Fruit fly (Drosophila melanogaster): ENCODE data around the gene Ssk.

Gene Ssk

DNA sequence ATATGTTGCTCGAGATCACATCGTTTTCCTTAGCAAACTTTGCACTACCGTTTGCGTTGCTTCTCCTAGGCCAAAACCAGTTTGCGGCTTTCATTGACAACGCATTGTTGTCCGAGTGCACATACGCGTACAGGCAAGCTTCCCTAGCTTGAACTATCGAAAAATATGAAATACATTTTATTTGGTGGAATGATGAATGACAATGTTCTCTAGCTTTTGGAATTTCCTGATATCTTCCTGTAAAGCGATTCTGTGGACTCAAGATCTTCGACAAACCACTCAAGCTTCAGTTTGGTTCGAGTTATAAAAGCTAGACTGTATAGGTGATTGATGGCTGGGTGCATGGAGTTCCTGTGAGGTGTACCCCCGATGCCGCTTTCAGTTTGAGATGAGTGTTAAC lies 7.6 kb downstream of the Ssk start:
- TF ChIP-seq CG17801 (GFP tag; optimal IDR thresholded peaks at IDR 0.05; ENCODE audit: partially characterized antibody): no peak

DNA sequence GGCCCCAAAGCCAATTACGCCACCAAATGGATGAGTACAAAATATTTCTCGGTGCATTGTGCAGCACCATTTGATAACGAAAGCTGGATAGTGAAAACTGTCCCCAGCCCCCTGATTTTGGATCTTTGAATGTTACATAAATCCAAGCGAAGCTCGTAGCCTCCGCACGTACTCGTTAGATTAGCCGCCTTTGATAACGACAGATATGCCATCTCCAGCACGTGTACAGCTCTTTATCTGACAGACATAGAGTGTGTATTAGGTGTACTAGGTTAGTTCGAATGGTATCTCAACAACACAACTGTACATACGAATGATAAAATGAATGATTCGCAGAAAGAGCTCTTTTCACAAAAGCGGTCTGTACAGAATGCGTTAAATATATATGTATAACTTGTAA lies 8.0 kb downstream of the Ssk start:
- no peak for TF ChIP-seq CG17801 (GFP tag; optimal IDR thresholded peaks at IDR 0.05; ENCODE audit: partially characterized antibody)

DNA sequence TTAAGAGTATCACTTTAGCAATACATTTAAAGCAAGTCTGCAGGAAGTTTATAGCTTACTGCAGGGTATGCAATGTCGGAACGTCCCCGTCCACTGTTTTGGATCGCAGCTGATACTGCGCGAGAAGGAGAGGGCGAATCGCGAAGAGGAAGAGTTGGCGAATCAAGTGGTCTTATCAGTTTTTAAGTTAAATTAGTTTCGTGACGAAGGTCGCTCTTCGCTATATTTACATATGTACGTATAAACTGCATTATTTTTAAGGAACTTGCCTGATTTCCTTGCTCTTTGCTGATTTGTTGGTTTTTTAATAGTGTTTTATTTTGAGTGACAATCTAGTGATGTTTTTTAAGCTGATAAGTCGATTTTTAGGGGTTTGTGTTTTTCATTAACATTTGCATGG lies 8.9 kb downstream of the Ssk start:
- no peak for TF ChIP-seq CG17801 (GFP tag; optimal IDR thresholded peaks at IDR 0.05; ENCODE audit: partially characterized antibody)

DNA sequence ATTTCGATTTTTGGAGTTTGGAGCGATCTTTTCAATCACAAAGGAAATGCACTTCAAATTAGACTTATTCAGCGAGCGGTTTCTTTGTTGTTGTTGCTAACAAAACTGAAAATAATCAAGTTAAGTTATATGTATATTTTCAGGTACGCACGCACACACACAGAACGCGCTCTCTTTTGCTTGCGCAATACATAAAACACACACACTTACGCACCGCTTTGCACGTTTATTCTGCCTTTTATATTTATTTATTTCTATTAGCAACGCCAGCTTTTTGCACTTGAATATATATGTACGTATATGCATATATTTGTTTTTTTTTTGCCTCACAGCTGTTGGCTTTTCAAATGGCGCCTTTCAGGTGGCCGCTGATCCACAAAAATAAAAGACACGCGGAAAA lies 9.4 kb downstream of the Ssk start:
- TF ChIP-seq CG17801 (GFP tag; optimal IDR thresholded peaks at IDR 0.05; ENCODE audit: partially characterized antibody): no peak

DNA sequence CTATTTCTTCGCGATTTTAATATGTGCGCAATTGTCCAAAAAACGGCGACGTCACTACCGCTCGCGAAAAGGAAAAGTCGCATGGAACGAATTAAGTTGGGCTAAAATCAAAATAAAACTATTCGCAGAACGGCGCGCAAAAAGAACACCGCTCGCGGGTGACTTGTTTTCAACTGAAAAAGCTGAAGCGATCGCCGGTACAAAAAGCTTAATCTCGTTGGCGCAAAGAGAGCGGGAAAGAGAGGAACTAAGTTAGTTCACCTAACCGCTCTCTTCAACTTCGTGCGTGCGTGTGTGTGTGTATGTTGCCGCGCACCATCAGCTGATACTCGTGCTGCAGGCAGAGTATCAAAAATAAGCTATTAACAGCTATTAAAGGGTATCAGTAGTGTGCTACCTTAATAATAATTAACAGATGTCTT lies 9.8 kb downstream of the Ssk start, which contains the start of gene CG42674:
CG42674 (minus strand) TSS at position 180 of the 422 bp plus-strand sequence.
- TF ChIP-seq CG17801 (GFP tag; optimal IDR thresholded peaks at IDR 0.05; ENCODE audit: partially characterized antibody): peak; percentile 69

DNA sequence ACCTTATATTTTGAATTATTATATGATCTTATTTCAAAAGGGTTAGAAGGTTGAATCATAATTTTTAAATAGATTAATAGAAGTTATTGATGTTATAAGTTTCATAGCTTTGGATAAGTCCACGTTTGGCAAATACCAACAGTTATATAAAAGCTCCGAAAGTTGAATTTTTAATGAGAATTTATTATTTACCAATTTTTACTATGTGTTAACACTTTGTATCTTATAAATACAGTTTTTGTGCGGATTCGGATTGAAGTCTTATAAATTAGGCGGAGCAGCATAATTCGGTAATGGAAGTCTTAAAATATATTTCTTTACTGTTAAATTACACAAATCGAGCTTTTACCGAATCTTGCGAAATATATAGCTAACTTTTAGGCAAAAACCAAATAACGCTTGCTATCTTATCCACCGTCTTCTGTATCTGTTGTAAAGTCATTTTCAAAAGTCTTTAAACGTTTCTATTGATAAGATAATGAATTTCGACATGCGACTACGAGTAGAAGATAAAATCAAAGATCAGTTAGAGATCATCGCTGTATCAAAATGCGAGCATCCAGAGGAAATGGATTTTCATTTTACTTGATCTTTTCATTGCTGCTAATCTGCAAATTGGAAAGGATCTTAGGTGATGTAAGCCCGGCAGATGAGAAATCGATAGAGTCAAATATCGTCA lies 11.4 kb downstream of the Ssk start, which contains the start of gene CG42833:
CG42833 (plus strand) TSS at position 525 of the 679 bp plus-strand sequence.
- no peak for TF ChIP-seq CG17801 (GFP tag; optimal IDR thresholded peaks at IDR 0.05; ENCODE audit: partially characterized antibody)

DNA sequence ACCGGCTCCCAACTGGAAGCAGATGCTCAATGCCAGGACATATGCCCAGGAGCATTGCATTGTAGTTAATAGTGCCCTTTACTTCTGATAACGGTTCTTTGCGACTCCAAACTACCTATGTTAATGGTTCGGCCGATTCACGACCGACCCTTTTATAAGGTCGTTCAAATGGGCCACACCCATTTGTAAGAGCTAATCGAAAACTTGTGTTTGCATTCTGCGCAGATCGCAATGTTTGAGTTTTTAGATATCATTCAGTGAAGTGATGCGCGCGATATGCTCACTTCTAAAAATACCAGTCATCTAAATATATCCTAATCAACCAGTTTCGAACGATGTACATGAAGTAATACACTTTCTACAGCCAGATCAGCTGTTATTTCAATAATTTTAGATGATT lies 13.2 kb downstream of the Ssk start, which contains the start of gene obst-F:
obst-F (minus strand) TSS at position 101 of the 400 bp plus-strand sequence.
- no peak for TF ChIP-seq CG17801 (GFP tag; optimal IDR thresholded peaks at IDR 0.05; ENCODE audit: partially characterized antibody)

DNA sequence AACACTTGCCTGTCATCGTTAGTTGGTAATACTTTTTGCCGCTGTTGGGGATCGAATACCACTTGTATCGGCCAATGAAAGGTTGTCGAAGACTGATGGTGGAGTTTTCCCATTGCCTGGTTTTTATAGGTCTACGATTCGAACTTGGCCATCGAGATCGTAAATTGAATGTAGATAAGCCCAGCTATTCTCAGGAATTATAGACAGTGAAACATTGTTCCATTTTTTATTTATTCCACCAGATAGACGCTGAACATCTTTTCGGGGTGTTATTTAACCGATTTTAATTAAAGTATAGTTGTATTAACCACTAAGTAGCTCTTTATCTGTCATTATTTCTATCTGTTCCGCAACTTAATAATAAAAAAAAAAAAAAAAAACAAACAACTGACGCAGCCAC lies 15.3 kb downstream of the Ssk start, which contains the start of gene CG7298:
CG7298 (minus strand) TSS at position 101 of the 400 bp plus-strand sequence.
- no peak for TF ChIP-seq CG17801 (GFP tag; optimal IDR thresholded peaks at IDR 0.05; ENCODE audit: partially characterized antibody)

DNA sequence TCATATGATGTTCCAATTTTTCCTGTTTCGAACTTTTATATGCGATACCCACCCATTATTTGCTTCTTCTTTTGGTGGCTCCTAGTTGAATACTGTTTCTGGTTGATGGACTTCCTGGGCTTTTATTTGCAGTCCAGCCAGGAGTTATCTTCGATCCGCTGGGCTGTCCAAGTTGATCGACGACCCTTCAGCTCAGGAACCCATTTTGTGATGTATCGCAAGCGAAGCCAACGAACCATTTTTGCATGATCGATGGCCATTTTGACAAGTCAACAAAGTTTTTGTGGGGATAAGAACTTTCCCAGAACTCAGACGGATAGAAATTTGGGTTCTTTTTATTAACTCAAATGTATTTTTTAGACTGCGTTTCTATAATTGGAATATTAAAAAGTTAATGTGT lies 17.6 kb downstream of the Ssk start, which contains the start of gene CG7290:
CG7290 (minus strand) TSS at position 101 of the 400 bp plus-strand sequence.
- TF ChIP-seq CG17801 (GFP tag; optimal IDR thresholded peaks at IDR 0.05; ENCODE audit: partially characterized antibody): no peak

DNA sequence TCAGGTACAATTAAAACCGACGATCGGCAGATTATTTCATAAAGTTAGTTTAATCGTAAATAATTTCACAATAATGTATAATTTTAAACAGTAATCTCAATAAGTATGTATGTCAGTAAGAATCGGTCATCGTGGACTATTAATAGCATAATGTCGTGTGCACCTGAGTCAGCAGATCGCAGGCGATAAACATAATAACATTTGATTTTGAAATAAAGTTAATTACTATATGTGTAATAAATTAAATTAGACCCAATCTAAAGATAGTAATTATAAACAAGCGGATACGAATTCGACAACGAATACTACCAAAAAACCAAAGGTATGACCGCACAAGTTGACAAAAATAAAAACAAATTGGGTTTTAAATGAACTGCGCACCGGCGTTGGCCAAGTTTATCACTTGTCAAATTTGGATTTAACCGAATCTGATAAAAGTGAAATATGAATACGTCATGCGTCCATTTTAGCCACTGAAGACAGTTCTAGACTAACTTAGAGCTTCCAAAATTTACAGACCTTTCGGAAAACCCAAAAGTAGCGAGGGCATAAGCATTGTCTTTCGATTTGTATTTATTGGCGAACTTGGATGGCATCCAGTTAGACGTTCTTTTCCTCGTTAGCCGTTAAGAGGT lies 18.7 kb downstream of the Ssk start, which contains the start of gene CG6996:
CG6996 (plus strand) TSS at position 585 of the 635 bp plus-strand sequence.
- TF ChIP-seq CG17801 (GFP tag; optimal IDR thresholded peaks at IDR 0.05; ENCODE audit: partially characterized antibody): no peak

DNA sequence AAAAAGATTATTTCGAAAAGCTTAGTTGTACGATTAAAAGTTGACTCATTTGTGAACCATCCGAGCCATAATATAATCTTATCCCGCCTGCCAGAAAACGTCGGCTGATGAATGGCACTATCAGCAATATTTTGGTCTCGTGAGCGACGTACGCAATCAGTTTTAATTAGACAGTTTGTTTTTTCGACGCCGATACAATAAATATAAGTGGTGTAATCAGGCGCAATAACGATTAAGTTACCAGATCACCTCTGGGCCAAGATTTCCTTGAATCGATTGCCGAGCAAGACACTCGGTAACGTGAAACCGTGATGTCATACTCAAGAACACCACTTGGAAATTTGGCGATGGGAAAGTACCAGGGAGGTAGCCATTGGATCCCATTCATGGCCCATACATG lies 20.8 kb downstream of the Ssk start:
- no peak for TF ChIP-seq CG17801 (GFP tag; optimal IDR thresholded peaks at IDR 0.05; ENCODE audit: partially characterized antibody)

DNA sequence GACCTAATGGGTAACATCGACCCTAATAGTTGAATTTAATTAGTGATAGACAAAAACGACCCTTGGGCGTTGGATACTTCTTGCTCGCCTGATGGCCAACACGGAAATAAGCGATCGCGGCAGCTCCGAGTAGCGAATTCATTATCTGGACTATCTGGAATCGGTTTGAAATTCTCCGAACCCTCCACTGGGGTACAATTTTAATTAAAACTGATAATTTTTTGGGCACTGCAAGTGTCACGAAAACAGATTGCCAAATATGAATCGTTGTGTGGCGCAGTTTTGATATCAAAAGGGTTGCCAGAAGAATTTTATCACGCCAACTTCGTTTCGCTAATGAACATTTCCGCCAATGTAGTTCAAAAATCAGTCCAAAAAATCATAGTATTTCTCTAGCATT lies 21.6 kb downstream of the Ssk start:
- no peak for TF ChIP-seq CG17801 (GFP tag; optimal IDR thresholded peaks at IDR 0.05; ENCODE audit: partially characterized antibody)

DNA sequence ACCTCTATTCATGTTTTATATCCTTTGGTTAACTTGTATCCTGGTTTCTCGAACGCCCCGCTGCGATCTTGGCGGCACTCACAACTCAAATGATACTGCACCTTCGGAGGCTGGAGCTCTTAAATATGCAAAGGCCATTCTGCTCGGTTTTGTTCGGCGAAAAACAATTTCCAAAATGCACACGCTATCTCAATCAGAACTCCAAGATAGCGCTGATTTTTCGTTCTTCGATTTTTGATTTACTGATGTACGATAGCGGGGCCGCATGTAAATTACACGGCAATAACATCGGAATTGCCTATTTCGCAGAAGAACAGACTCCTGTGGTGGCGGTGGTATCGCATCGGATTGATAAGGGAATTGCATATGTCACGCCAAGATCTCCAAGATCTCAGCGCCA lies 23.7 kb downstream of the Ssk start, which contains the start of gene CG7017:
CG7017 (minus strand) TSS at position 101 of the 400 bp plus-strand sequence.
- no peak for TF ChIP-seq CG17801 (GFP tag; optimal IDR thresholded peaks at IDR 0.05; ENCODE audit: partially characterized antibody)

DNA sequence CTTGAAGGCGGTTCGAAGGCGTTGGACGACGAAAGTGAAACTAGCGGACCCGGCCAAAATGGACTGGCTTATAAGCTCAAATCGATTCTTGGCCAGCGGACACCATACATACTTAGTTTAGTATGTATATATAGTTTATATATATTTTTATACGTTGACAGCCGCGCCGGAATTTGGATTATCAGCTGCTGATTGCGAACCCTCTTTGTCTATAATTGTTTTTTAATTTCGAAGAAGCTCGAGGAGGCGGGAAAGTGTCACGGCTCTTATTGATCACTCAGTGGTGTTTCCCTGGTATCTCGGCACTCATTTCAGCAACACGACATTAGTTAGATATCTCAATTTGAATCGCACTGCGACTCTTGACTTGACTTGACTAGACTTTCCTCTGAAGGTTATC lies 32.1 kb downstream of the Ssk start, which contains the start of gene CG6933:
CG6933 (minus strand) TSS at position 47 of the 400 bp plus-strand sequence.
- TF ChIP-seq CG17801 (GFP tag; optimal IDR thresholded peaks at IDR 0.05; ENCODE audit: partially characterized antibody): no peak

DNA sequence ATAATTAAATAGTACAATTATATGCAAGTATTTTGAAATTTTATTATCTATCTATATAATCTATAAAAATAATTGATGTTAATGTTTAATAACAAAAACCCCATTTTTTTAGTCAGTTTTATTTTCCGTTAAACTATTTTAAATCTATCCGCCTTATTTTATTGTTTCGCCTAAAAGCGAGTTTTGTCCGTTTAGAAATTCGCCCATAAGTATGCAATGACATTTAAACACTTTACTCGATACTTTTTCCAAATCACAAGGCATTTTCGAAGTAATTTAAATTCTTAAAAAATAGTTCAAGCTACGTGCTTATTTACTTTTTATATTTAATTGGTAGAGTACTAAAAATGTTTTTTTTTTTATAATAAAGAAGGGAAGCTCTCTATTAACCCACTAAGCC lies 32.6 kb downstream of the Ssk start:
- TF ChIP-seq CG17801 (GFP tag; optimal IDR thresholded peaks at IDR 0.05; ENCODE audit: partially characterized antibody): no peak

DNA sequence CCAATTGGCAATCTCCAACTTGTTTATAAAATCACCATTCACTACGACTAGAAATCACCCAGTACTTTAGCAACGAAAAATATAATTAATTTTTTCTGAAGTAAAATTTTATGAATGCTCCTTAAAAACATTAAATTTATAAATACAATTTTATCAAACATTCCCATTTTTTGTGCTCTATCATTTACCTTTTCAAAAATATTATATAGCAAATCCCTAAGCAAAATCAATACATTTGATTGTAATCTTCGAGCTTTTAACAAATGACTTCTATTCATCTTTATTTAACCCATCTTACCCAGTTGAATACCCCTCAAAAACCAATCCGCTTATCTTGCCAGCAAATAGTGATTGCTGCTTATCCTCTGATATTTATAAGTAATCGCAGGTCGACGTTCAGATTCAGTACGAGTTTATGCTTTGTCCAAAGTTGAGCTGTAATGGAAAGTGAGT lies 33.1 kb downstream of the Ssk start, which contains the start of gene CG17145:
CG17145 (plus strand) TSS at position 403 of the 453 bp plus-strand sequence.
- TF ChIP-seq CG17801 (GFP tag; optimal IDR thresholded peaks at IDR 0.05; ENCODE audit: partially characterized antibody): no peak
